Fruit fly (Drosophila melanogaster) ovary, adult (tissue): Measurements from ENCODE around the gene CG33282.

Source experiments
- CG17801 ChIP-seq: fragments of 200-800 bp; optimal IDR thresholded peaks from 2 replicates; lab custom pipeline; 2019; ENCODE audit warnings: missing biosample characterization, mild to moderate bottlenecking, missing genetic modification characterization, moderate library complexity; ENCODE audit not compliant: partially characterized antibody

CG33282 gene

DNA sequence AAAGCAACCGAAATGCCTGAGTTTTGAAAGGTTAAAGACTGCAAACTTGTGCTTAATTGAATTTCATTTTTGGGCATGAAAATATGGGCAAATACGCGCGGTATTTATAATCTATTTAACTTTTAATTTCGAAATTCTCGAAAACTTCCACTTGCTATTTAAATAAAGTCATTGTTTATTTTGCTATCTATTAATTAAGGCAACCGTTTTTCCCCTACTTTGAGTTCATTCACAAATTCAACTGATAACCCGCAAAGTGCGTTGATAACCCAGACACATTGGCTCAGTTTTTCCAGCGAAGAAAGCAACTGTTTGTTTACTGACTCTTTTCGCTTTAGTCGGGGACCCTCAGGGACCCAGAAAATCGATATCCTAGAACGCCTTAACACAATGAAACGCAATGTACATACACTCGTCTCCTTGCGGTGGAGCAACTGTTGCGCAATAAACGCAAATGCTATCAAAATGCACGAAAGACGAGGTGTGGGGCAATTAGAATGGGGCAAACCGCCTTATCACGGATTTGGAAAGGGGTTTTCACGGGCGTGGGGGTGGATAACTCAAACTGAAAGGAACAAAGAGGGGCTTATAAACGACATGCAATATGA, 44.2 kb downstream of the CG33282 start:
- no peak for TF ChIP-seq CG17801 (GFP tag; lab: Kevin White, UChicago)

DNA sequence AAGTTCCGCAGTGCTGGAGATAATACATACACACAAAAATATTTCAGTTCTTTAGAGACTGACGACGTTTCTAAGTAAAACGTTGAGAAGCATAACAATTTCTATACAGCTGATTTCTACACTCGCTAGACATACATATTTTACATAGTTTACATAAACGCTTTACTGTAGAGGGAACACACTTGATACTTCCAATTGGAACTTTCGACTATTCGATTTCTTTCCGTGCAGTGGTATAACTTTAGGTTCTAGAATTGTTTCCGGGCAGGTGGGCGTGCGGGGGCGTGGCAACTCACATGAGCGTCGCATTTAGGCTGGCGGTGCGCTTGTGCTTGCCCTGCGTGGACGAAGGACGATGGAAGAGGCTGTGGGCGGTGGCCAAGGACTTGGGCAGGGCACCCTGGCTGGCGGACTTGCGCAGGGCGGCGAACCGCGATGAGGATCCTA, 44.8 kb downstream of the CG33282 start:
- TF ChIP-seq CG17801 (GFP tag; lab: Kevin White, UChicago): peak; percentile 26

DNA sequence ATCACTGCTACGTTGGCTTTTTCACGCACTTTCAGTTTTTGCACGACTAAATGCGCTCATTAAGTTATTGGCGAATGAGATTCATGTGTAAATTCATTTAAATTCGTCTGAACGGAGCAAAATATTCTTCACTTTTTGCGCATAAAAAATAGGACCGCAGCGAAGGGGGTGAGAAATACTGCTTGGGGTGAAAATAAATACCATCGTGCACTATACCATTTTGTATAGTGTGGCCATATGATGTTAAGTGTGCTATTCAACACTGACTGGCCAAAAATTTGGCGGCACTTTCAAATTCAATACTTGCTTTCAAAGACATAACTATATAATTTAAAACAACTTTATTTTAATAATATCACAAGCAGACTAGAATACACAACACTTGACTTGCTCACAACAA, 45.5 kb downstream of the CG33282 start, which contains the start of gene GramD1B:
TSS of gene GramD1B (minus strand) at position 131 of the 400 bp plus-strand sequence.
- peak; percentile 43 for TF ChIP-seq CG17801 (GFP tag; lab: Kevin White, UChicago)

DNA sequence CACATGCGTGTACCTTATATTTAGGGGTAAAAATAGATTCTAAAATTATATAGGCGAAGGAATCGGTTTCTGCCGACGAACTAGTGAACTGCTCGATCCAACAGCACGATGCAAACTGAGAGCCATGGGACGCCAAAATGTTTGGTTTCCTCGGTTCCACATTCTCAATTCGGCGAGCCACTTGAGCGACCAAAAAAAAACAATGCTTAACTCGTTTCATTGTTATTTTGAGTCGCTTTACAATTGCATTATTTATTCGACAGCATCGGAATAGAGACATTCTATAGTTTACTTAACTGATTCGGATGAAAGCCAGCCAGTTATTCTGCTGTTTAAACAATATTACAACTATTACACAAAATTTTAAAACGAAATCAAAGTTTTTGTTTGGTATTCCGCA, 47.9 kb downstream of the CG33282 start, which contains the start of gene CG15412:
TSS of gene CG15412 (minus strand) at position 101 of the 400 bp plus-strand sequence.
- no peak for TF ChIP-seq CG17801 (GFP tag; lab: Kevin White, UChicago)

DNA sequence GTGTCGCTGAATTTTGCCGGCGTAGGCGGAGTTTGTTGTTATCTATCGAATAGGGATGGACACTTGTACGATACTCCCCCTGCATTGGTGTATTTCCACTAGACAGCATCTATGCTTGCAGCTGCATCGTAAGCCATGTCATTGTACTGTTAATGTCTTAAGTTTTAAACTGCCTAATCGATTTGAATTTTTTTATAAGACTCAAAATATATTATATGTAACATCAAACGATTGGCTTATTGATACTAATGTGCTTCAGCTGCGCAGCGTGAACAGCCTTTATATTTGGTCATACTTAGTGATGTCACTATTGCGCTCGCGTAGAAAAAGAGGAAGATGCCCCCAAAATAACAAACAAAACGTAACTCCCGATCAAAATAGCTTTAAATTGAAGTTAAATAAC, 49.0 kb downstream of the CG33282 start, which contains the start of the genes CG9662 and Ptpa:
TSS of gene CG9662 (minus strand) at position 54 of the 403 bp plus-strand sequence.
TSS of gene Ptpa (plus strand) at position 319 of the 403 bp plus-strand sequence.
- TF ChIP-seq CG17801 (GFP tag; lab: Kevin White, UChicago): no peak
